Fruit fly (Drosophila melanogaster): ENCODE measurements around the gene Patr-1.
A peak's percentile ranks its signal among the peaks of the same experiment; 100 is the strongest.

Patr-1 gene

DNA sequence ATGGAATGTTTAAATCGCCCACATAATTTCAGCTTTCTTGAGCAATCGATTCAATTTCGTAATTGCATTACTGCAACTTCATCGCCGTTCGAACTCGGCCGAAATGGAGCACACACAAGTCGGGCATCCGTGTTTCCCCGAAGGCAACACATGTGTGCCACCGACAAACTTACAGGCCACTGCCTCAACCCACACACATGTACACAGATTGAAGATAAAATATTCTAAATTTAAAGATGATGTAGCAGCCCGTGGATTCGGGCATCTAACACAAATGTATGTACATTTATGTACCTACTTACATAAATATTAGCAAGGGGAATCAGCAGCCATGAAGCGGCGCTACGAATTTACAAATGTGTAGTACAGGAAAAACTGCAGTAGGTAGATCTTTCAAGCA lies 22.7 kb downstream of the Patr-1 start:
- TF ChIP-seq ey (GFP tag; optimal IDR thresholded peaks at IDR 0.05) (no peak), GATAd (GFP tag; optimal IDR thresholded peaks at IDR 0.05) (no peak), HLH106 (tag; optimal IDR thresholded peaks at IDR 0.05) (no peak), Jra (GFP tag; optimal IDR thresholded peaks at IDR 0.05) (no peak), pan (optimal IDR thresholded peaks at IDR 0.05) (no peak), Myc (optimal IDR thresholded peaks at IDR 0.05) (no peak), usp (GFP tag; optimal IDR thresholded peaks at IDR 0.05) (no peak), dsf (GFP tag; optimal IDR thresholded peaks at IDR 0.05; ENCODE audit: borderline replicate concordance) (no peak), Dif (GFP tag; optimal IDR thresholded peaks at IDR 0.05; ENCODE audit: partially characterized antibody) (no peak), dmrt93B (GFP tag; optimal IDR thresholded peaks at IDR 0.05) (no peak), Abd-B (GFP tag; optimal IDR thresholded peaks at IDR 0.05) (no peak), rgr (GFP tag; optimal IDR thresholded peaks at IDR 0.05) (no peak), CG32264 (GFP tag; optimal IDR thresholded peaks at IDR 0.05) (no peak), woc (GFP tag; optimal IDR thresholded peaks at IDR 0.05) (no peak), Rel (GFP tag; optimal IDR thresholded peaks at IDR 0.05) (no peak), Rel (tag; optimal IDR thresholded peaks at IDR 0.05) (no peak), OdsH (GFP tag; optimal IDR thresholded peaks at IDR 0.05) (no peak), sv (GFP tag; optimal IDR thresholded peaks at IDR 0.05) (no peak), Sp1 (GFP tag; optimal IDR thresholded peaks at IDR 0.05) (no peak), Vsx2 (GFP tag; optimal IDR thresholded peaks at IDR 0.05; ENCODE audit: partially characterized antibody) (no peak)

DNA sequence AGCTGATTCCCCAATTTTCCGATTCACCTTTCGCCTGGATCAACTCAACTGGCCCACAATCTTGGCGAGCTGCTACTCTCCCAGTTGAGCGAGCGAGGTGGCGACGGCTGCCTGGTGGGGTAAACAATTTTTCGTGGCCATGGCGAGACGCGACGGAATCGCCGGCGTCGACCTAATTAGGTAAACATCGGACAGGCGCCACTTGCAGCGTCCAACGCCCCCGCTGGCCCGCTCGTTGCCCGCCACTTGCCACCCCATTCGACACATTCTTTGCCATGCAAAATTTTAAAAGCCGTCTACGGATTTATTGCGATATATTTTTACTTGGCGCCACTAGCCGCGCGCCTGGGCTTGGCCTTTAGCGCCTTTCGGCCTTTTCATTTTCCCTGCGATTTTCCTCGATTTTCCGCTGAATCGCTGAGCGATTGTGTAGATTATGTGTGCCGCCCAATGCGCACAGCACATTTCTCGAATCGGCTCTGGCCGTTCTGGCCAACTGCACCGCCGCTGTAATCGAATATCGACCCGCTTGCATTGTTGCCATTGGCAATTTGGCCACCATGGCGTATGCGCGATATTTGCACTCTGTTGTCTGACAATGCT lies 23.6 kb downstream of the Patr-1 start:
- no peak for TF ChIP-seq lola (GFP tag; optimal IDR thresholded peaks at IDR 0.05)
- TF ChIP-seq Sp1 (GFP tag; optimal IDR thresholded peaks at IDR 0.05), result no peak
- no peak for TF ChIP-seq Hr78 (GFP tag; optimal IDR thresholded peaks at IDR 0.05)
- TF ChIP-seq jim (GFP tag; optimal IDR thresholded peaks at IDR 0.05), result no peak

DNA sequence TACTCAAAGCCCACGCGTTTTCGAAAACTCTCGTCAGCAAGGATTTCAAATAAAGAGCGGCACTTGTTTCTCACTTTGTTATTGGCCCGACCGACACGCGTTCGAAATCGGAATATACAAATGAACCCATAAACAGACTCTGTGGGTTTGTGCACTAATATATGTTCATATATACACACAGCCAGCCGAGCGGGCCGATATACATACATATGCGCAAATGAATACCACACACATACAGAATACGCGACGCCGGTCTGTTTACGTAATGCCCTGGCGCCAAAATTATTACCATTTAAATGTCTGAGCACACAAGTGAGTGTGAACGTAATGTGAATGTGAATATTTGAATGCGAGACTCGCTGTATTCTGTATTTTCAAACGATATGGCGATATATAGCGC lies 24.4 kb downstream of the Patr-1 start:
- no peak for TF ChIP-seq Dif (GFP tag; optimal IDR thresholded peaks at IDR 0.05; ENCODE audit: partially characterized antibody)
- no peak for TF ChIP-seq brk (GFP tag; optimal IDR thresholded peaks at IDR 0.05)
- TF ChIP-seq Vsx2 (GFP tag; optimal IDR thresholded peaks at IDR 0.05; ENCODE audit: partially characterized antibody), result no peak
- no peak for TF ChIP-seq pan (optimal IDR thresholded peaks at IDR 0.05)
- TF ChIP-seq Hr83 (GFP tag; optimal IDR thresholded peaks at IDR 0.05; ENCODE audit: poor library complexity, severe bottlenecking), result peak; percentile 5
- no peak for TF ChIP-seq psq (GFP tag; optimal IDR thresholded peaks at IDR 0.05)
- TF ChIP-seq br (GFP tag; optimal IDR thresholded peaks at IDR 0.05), result no peak
- no peak for TF ChIP-seq OdsH (GFP tag; optimal IDR thresholded peaks at IDR 0.05)
- peak; percentile 62 for TF ChIP-seq h (GFP tag; optimal IDR thresholded peaks at IDR 0.05)
- TF ChIP-seq N (GFP tag; optimal IDR thresholded peaks at IDR 0.05), result no peak
- TF ChIP-seq HLH106 (tag; optimal IDR thresholded peaks at IDR 0.05), result no peak

DNA sequence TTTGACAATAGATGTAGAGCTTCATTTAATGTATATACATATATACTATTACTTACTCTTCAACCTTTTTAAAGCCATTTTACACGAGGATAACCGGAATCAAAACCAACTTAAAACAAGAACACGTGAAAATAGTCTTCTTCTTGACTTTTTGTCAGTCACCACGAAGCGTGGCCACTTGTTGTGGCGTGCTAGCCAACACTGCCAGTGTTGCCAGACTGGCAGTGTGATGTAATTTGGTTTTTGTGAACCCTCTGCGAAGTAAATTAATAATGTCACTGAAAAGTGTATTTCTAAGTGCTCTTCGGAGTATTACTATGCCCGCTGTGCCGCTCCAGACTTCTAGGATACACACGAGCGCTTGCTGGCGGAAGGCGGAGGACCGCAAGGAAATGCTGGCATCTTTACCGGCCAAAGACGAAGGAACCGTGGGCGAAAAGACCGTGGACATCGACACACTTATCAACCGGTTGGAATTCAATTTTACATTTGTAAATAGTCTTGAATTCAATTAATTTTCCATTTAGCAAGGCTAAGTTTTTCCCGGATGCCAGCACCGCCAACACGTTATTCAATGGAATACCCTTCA lies 29.3 kb downstream of the Patr-1 start, which contains the start of the genes Ns1 and mRpS11:
Gene Ns1 (minus strand): TSS at position 150 of the 589 bp plus-strand sequence.
Gene mRpS11 (plus strand): TSS at position 207 of the 589 bp plus-strand sequence.
- TF ChIP-seq Dfd (GFP tag; optimal IDR thresholded peaks at IDR 0.05), result no peak
- peak; percentile 24 for TF ChIP-seq sv (GFP tag; optimal IDR thresholded peaks at IDR 0.05)
- no peak for TF ChIP-seq dmrt93B (GFP tag; optimal IDR thresholded peaks at IDR 0.05)
- TF ChIP-seq Myc (optimal IDR thresholded peaks at IDR 0.05), result peak; percentile 57
- no peak for TF ChIP-seq lola (GFP tag; optimal IDR thresholded peaks at IDR 0.05)
- peak; percentile 13 for TF ChIP-seq Sp1 (GFP tag; optimal IDR thresholded peaks at IDR 0.05)
- TF ChIP-seq usp (GFP tag; optimal IDR thresholded peaks at IDR 0.05), result no peak
- TF ChIP-seq HLH106 (tag; optimal IDR thresholded peaks at IDR 0.05), result peak; percentile 29
- no peak for TF ChIP-seq CG32264 (GFP tag; optimal IDR thresholded peaks at IDR 0.05)
- TF ChIP-seq rgr (GFP tag; optimal IDR thresholded peaks at IDR 0.05), result peak; percentile 71
- TF ChIP-seq ey (GFP tag; optimal IDR thresholded peaks at IDR 0.05), result peak; percentile 8
- peak; percentile 38 for TF ChIP-seq fru (GFP tag; optimal IDR thresholded peaks at IDR 0.05)
- TF ChIP-seq Rel (GFP tag; optimal IDR thresholded peaks at IDR 0.05), result no peak
- TF ChIP-seq Rel (tag; optimal IDR thresholded peaks at IDR 0.05), result peak; percentile 47
- TF ChIP-seq h (GFP tag; optimal IDR thresholded peaks at IDR 0.05), result peak; percentile 49
- TF ChIP-seq Hr83 (GFP tag; optimal IDR thresholded peaks at IDR 0.05; ENCODE audit: poor library complexity, severe bottlenecking), result peak; percentile 5
- TF ChIP-seq Hnf4 (GFP tag; optimal IDR thresholded peaks at IDR 0.05), result peak; percentile 64
- peak in 1 of 2 experiments; percentile 60 for TF ChIP-seq foxo (GFP tag; optimal IDR thresholded peaks at IDR 0.05)

All from whole organism, wandering third instar larva.